Worm (Caenorhabditis elegans) whole organism, L1 larva: Measurements from ENCODE around the gene gta-1.

Experiments
- C16A3.4 ChIP-seq: fragments of 150-350 bp; optimal IDR thresholded peaks from 2 replicates; lab custom pipeline; 2014; ENCODE audit warnings: missing biosample characterization, missing genetic modification characterization
- C34B4.2 ChIP-seq: sonication (generic microtip); optimal IDR thresholded peaks from 2 replicates; lab custom pipeline; 2017; ENCODE audit warnings: mild to moderate bottlenecking, missing genetic modification characterization, missing compliant biosample characterization
- Y116A8C.19 ChIP-seq: sonication (generic microtip); optimal IDR thresholded peaks from 2 replicates; lab custom pipeline; 2016; ENCODE audit warnings: missing compliant biosample characterization, missing genetic modification characterization, borderline replicate concordance
- aha-1 ChIP-seq: fragments of 150-350 bp; optimal IDR thresholded peaks from 2 replicates; lab custom pipeline; 2014; ENCODE audit warnings: missing biosample characterization, missing genetic modification characterization
- aly-2 ChIP-seq: fragments of 150-350 bp; optimal IDR thresholded peaks from 2 replicates; lab custom pipeline; 2014; ENCODE audit warnings: missing biosample characterization, missing genetic modification characterization
- ceh-63 ChIP-seq: fragments of 200-800 bp; sonication (Bioruptor generic); optimal IDR thresholded peaks from 2 replicates; lab custom pipeline; 2018; ENCODE audit warnings: mild to moderate bottlenecking, missing genetic modification characterization, missing compliant biosample characterization
- ces-1 ChIP-seq: fragments of 150-350 bp; optimal IDR thresholded peaks from 2 replicates; lab custom pipeline; 2014; ENCODE audit warnings: missing biosample characterization, missing genetic modification reagents, missing genetic modification characterization
- dpl-1 ChIP-seq, 3 experiments: fragments of 150-350 bp in 2 of 3; sonication (generic microtip) in 1 of 3; optimal IDR thresholded peaks; 2 replicates each; lab custom pipeline; 2014 to 2017; ENCODE audit warnings: missing biosample characterization in 3 of 3, missing genetic modification characterization in 3 of 3, missing genetic modification reagents in 3 of 3
- dsc-1 ChIP-seq: sonication (generic microtip); optimal IDR thresholded peaks from 2 replicates; lab custom pipeline; 2016; ENCODE audit warnings: mild to moderate bottlenecking, missing genetic modification characterization, missing compliant biosample characterization
- egl-13 ChIP-seq: sonication (generic microtip); optimal IDR thresholded peaks from 2 replicates; lab custom pipeline; 2016; ENCODE audit warnings: missing genotype, missing genetic modification reagents, missing genetic modification characterization, missing compliant biosample characterization
- egl-27 ChIP-seq, 2 experiments: fragments of 150-350 bp in 1 of 2; sonication (generic microtip); optimal IDR thresholded peaks; 3 replicates each; lab custom pipeline; 2017 to 2018; ENCODE audit warnings: missing biosample characterization in 2 of 2, missing genetic modification characterization in 2 of 2, missing genetic modification reagents in 2 of 2
- ets-5 ChIP-seq: fragments of 200-800 bp; sonication (Bioruptor generic); IDR thresholded peaks from 2 replicates; pipeline ENCODE4 v1.3.6; 2022; ENCODE audit warnings: missing genetic modification characterization, missing compliant biosample characterization
- fkh-10 ChIP-seq: sonication (generic microtip); optimal IDR thresholded peaks from 2 replicates; lab custom pipeline; 2017; ENCODE audit warnings: missing biosample characterization, missing genetic modification reagents, missing genetic modification characterization
- fkh-8 ChIP-seq: sonication (generic microtip); optimal IDR thresholded peaks from 2 replicates; lab custom pipeline; 2016; ENCODE audit warnings: mild to moderate bottlenecking, missing genetic modification characterization, missing compliant biosample characterization
- fos-1 ChIP-seq: fragments of 150-350 bp; optimal IDR thresholded peaks from 2 replicates; lab custom pipeline; 2014; ENCODE audit warnings: missing biosample characterization, missing genetic modification characterization
- grh-1 ChIP-seq: fragments of 200-800 bp; sonication (Bioruptor generic); IDR thresholded peaks from 2 replicates; pipeline ENCODE4 v1.3.6; 2022; ENCODE audit warnings: missing genetic modification reagents, missing genetic modification characterization, missing compliant biosample characterization
- hlh-4 ChIP-seq: sonication (generic microtip); optimal IDR thresholded peaks from 2 replicates; lab custom pipeline; 2016; ENCODE audit warnings: mild to moderate bottlenecking, missing genetic modification characterization, missing compliant biosample characterization
- jun-1 ChIP-seq: fragments of 150-350 bp; optimal IDR thresholded peaks from 2 replicates; lab custom pipeline; 2014; ENCODE audit warnings: missing biosample characterization, missing genetic modification reagents, missing genetic modification characterization
- lin-14 ChIP-seq: fragments of 200-800 bp; sonication (Bioruptor generic); optimal IDR thresholded peaks from 2 replicates; lab custom pipeline; 2018; ENCODE audit warnings: mild to moderate bottlenecking, missing genetic modification characterization, moderate library complexity, missing compliant biosample characterization
- lin-15B ChIP-seq: fragments of 150-350 bp; sonication (generic microtip); optimal IDR thresholded peaks from 3 replicates; lab custom pipeline; 2014; ENCODE audit warnings: missing biosample characterization, missing genetic modification characterization
- lin-35 ChIP-seq, 2 experiments: fragments of 150-350 bp; optimal IDR thresholded peaks; 2 replicates each; lab custom pipeline; 2014; ENCODE audit warnings: missing biosample characterization in 2 of 2, missing genetic modification characterization in 2 of 2, missing genetic modification reagents in 2 of 2
- lir-3 ChIP-seq: sonication (generic microtip); optimal IDR thresholded peaks from 2 replicates; lab custom pipeline; 2016; ENCODE audit warnings: mild to moderate bottlenecking, missing genetic modification characterization, moderate library complexity, missing compliant biosample characterization; ENCODE audit not compliant: poor library complexity
- mdl-1 ChIP-seq, 2 experiments: fragments of 150-350 bp; optimal IDR thresholded peaks; 2 replicates each; lab custom pipeline; 2014 to 2017; ENCODE audit warnings: missing biosample characterization in 2 of 2, missing genetic modification characterization in 2 of 2, inconsistent platforms in 1 of 2
- mef-2 ChIP-seq: fragments of 150-350 bp; optimal IDR thresholded peaks from 2 replicates; lab custom pipeline; 2014; ENCODE audit warnings: missing biosample characterization, missing genetic modification characterization
- nhr-11 ChIP-seq: fragments of 150-350 bp; optimal IDR thresholded peaks from 2 replicates; lab custom pipeline; 2014; ENCODE audit warnings: missing biosample characterization, missing genetic modification characterization
- nhr-20 ChIP-seq: sonication (generic microtip); optimal IDR thresholded peaks from 2 replicates; lab custom pipeline; 2016; ENCODE audit warnings: mild to moderate bottlenecking, missing genetic modification characterization, missing compliant biosample characterization
- nhr-47 ChIP-seq: sonication (generic microtip); optimal IDR thresholded peaks from 2 replicates; lab custom pipeline; 2016; ENCODE audit warnings: mild to moderate bottlenecking, missing genetic modification characterization, moderate library complexity, missing compliant biosample characterization
- nhr-71 ChIP-seq: sonication (generic microtip); optimal IDR thresholded peaks from 2 replicates; lab custom pipeline; 2016; ENCODE audit warnings: mild to moderate bottlenecking, missing genetic modification characterization, moderate library complexity, missing compliant biosample characterization
- nhr-84 ChIP-seq: sonication (generic microtip); optimal IDR thresholded peaks from 2 replicates; lab custom pipeline; 2017; ENCODE audit warnings: missing biosample characterization, missing genetic modification characterization
- nhr-85 ChIP-seq: sonication (generic microtip); peaks from one replicate; lab custom pipeline; 2016; ENCODE audit warnings: missing genetic modification characterization, inconsistent platforms, missing compliant biosample characterization
- nhr-90 ChIP-seq: sonication (generic microtip); optimal IDR thresholded peaks from 2 replicates; lab custom pipeline; 2016; ENCODE audit warnings: mild to moderate bottlenecking, missing genetic modification characterization, missing compliant biosample characterization; ENCODE audit not compliant: poor library complexity
- pax-3 ChIP-seq: fragments of 200-800 bp; sonication (Bioruptor generic); optimal IDR thresholded peaks from 2 replicates; lab custom pipeline; 2018; ENCODE audit warnings: mild to moderate bottlenecking, missing genetic modification characterization, moderate library complexity, missing compliant biosample characterization
- snpc-4 ChIP-seq: fragments of 150-350 bp; optimal IDR thresholded peaks from 2 replicates; lab custom pipeline; 2014; ENCODE audit warnings: missing biosample characterization, missing genetic modification characterization
- sox-4 ChIP-seq: sonication (generic microtip); optimal IDR thresholded peaks from 2 replicates; lab custom pipeline; 2016; ENCODE audit warnings: missing genetic modification characterization, missing compliant biosample characterization
- sptf-1 ChIP-seq: fragments of 150-350 bp; optimal IDR thresholded peaks from 2 replicates; lab custom pipeline; 2014; ENCODE audit warnings: missing biosample characterization, missing genetic modification characterization
- tbx-2 ChIP-seq: sonication (generic microtip); optimal IDR thresholded peaks from 2 replicates; lab custom pipeline; 2016; ENCODE audit warnings: missing genetic modification characterization, missing compliant biosample characterization
- unc-62 ChIP-seq: fragments of 150-350 bp; optimal IDR thresholded peaks from 2 replicates; lab custom pipeline; 2014; ENCODE audit warnings: missing biosample characterization, missing genetic modification reagents, missing genetic modification characterization
- xbp-1 ChIP-seq: sonication (generic microtip); optimal IDR thresholded peaks from 2 replicates; lab custom pipeline; 2016; ENCODE audit warnings: missing genetic modification characterization, missing compliant biosample characterization
- zip-4 ChIP-seq: fragments of 200-800 bp; sonication (Bioruptor generic); optimal IDR thresholded peaks from 2 replicates; lab custom pipeline; 2018; ENCODE audit warnings: mild to moderate bottlenecking, missing genetic modification characterization, moderate library complexity, missing compliant biosample characterization
- ztf-11 ChIP-seq, 2 experiments: sonication (generic microtip); optimal IDR thresholded peaks; 2 replicates each; lab custom pipeline; 2016 to 2017; ENCODE audit warnings: missing genetic modification characterization in 2 of 2, missing biosample characterization in 1 of 2, missing compliant biosample characterization in 1 of 2
- ztf-4 ChIP-seq: fragments of 150-350 bp; optimal IDR thresholded peaks from 2 replicates; lab custom pipeline; 2014; ENCODE audit warnings: missing biosample characterization, missing genetic modification characterization

Gene gta-1

DNA sequence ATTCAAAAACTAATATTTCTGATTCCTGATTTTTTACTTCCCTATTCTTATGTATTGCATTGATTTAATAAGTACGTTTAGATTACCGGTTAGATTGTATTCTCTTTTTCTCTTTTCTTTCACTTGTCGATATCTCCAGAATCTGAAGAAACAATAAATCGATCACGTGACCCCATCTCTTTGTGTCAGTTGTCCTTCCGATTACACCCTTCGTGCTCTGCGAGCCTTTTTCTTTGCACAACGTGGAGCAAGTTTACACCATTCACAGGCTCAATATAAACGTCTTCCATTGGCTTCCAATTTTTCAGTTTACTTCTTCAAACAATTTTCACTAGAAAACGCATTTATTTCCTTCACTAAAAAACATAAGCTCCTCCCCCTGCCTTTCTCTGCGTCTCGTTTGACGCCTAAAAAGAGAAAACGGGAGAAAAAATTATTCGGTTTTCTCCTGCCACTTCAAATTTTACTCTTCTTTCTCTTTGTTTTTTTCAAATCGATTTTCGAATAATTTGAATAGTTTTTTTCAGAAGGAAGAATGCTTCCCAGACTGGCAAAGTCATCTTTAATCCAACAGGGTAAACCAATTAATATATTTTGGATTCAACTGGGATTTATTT, at the start of gene gta-1 (continued):
- no peak for TF ChIP-seq ztf-4 (tag; lab: Kevin White, UChicago)
- TF ChIP-seq nhr-90 (tag; lab: Kevin White, UChicago) = no peak
- no peak for TF ChIP-seq fkh-8 (tag; lab: Kevin White, UChicago)
- TF ChIP-seq nhr-85 = no peak
- TF ChIP-seq lin-35 (GFP tag; optimal IDR thresholded peaks at IDR 0.05; lab: Kevin White, UChicago) = peak; percentile 15 to 32
- no peak for TF ChIP-seq grh-1 (GFP tag; lab: Robert Waterston, UW)
- no peak for TF ChIP-seq lir-3 (tag; lab: Kevin White, UChicago)
- peak; percentile 74 for TF ChIP-seq lin-14 (GFP tag; lab: Kevin White, UChicago)
- no peak for TF ChIP-seq snpc-4 (tag; lab: Kevin White, UChicago)
- no peak for TF ChIP-seq sox-4
- TF ChIP-seq dsc-1 (tag; lab: Kevin White, UChicago) = peak; percentile 49
- peak; percentile 5 for TF ChIP-seq tbx-2 (tag; lab: Kevin White, UChicago)
- TF ChIP-seq lin-15B (tag; lab: Kevin White, UChicago) = no peak
- TF ChIP-seq hlh-4 (tag; lab: Kevin White, UChicago) = no peak
- no peak for TF ChIP-seq mef-2 (tag; lab: Kevin White, UChicago)
- TF ChIP-seq C34B4.2 (tag; lab: Kevin White, UChicago) = no peak
- TF ChIP-seq aha-1 = no peak
- TF ChIP-seq sptf-1 = no peak
- no peak for TF ChIP-seq ets-5 (GFP tag; lab: Robert Waterston, UW)
- no peak for TF ChIP-seq fos-1 (tag; lab: Kevin White, UChicago)
- TF ChIP-seq egl-13 (tag; lab: Kevin White, UChicago) = no peak
- TF ChIP-seq xbp-1 (tag; lab: Kevin White, UChicago) = peak; percentile 7
- no peak for TF ChIP-seq Y116A8C.19 (tag; lab: Kevin White, UChicago)
- TF ChIP-seq egl-27 (tag; optimal IDR thresholded peaks at IDR 0.05; lab: Kevin White, UChicago) = no peak
- no peak for TF ChIP-seq nhr-84
- no peak for TF ChIP-seq ces-1 (GFP tag; lab: Kevin White, UChicago)
- TF ChIP-seq nhr-47 = no peak
- no peak for TF ChIP-seq C16A3.4 (tag; lab: Kevin White, UChicago)
- TF ChIP-seq pax-3 (tag; lab: Kevin White, UChicago) = no peak
- no peak for TF ChIP-seq fkh-10
- TF ChIP-seq nhr-20 = peak; percentile 57
- no peak for TF ChIP-seq nhr-11 (tag; lab: Kevin White, UChicago)

DNA sequence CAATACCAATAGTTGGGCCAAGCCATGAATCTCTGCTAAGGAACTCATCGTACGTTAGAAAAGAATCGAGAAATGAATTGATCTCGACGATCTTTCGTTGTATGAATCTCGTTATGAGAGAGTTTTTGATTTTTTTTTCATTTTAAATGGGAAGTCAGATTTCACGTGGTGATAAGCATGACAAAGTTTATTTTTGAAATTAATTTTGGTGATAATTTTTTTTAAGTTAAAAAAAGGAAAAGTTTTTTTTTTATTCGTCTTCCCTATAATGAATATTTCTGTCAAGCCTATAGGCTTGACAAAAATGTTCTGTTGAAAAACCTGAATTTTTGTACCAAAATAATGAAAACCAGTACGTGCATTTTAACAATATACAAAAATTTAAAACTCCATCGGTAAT, 44.6 kb upstream of the gta-1 start, which contains the start of gene K08F4.5:
TSS of gene K08F4.5 (minus strand) at position 101 of the 400 bp plus-strand sequence.
- TF ChIP-seq hlh-4 (tag; lab: Kevin White, UChicago) = no peak
- TF ChIP-seq dpl-1 (GFP tag; optimal IDR thresholded peaks at IDR 0.05; lab: Kevin White, UChicago) = no peak
- no peak for TF ChIP-seq jun-1 (tag; lab: Kevin White, UChicago)
- no peak for TF ChIP-seq lin-14 (GFP tag; lab: Kevin White, UChicago)
- no peak for TF ChIP-seq nhr-11 (tag; lab: Kevin White, UChicago)
- TF ChIP-seq fkh-10 = no peak
- no peak for TF ChIP-seq xbp-1 (tag; lab: Kevin White, UChicago)

DNA sequence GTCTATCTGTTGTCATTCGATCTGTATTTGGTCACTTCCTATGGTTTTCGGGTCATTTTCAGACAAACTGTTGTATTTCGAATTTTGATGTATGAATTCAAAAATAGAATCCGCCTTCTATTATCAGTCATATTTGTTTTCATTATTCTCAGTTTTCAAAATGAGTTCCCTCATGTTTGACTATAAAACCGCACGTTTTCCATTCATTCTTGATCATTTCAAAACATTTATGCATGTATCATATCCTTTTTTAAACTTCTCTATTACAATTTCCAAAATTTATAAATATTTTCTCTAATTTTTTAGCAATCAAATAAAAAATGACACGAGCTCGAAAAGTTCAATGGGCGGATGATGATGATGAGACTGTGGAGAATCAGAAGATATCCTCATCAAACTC, 42.7 kb upstream of the gta-1 start, which contains the start of gene K08F4.12:
TSS of gene K08F4.12 (plus strand) at position 301 of the 400 bp plus-strand sequence.
- no peak for TF ChIP-seq ztf-11 (tag; optimal IDR thresholded peaks at IDR 0.05; lab: Kevin White, UChicago)
- TF ChIP-seq mdl-1 (tag; optimal IDR thresholded peaks at IDR 0.05; lab: Kevin White, UChicago) = no peak
- TF ChIP-seq nhr-71 (tag; lab: Kevin White, UChicago) = no peak
- TF ChIP-seq dsc-1 (tag; lab: Kevin White, UChicago) = no peak
- no peak for TF ChIP-seq unc-62 (GFP tag; lab: Kevin White, UChicago)
- no peak for TF ChIP-seq zip-4 (GFP tag; lab: Kevin White, UChicago)
- no peak for TF ChIP-seq ceh-63 (GFP tag; lab: Kevin White, UChicago)
- no peak for TF ChIP-seq egl-13 (tag; lab: Kevin White, UChicago)
- TF ChIP-seq aly-2 (tag; lab: Kevin White, UChicago) = no peak
